Worm (Caenorhabditis elegans) whole organism, L4 larva: ENCODE measurements around the gene miro-1.

ENCODE experiments used
- ama-1 ChIP-seq: fragments of 150-350 bp; optimal IDR thresholded peaks from 2 replicates; lab custom pipeline; 2014; ENCODE audit warnings: inconsistent platforms, mixed read lengths
- nhr-25 ChIP-seq: sonication (generic microtip); optimal IDR thresholded peaks from 2 replicates; lab custom pipeline; 2017; ENCODE audit warnings: missing genetic modification characterization, mild to moderate bottlenecking, missing compliant biosample characterization, antibody characterized with exemption, moderate library complexity, borderline replicate concordance; ENCODE audit not compliant: insufficient read depth

DNA sequence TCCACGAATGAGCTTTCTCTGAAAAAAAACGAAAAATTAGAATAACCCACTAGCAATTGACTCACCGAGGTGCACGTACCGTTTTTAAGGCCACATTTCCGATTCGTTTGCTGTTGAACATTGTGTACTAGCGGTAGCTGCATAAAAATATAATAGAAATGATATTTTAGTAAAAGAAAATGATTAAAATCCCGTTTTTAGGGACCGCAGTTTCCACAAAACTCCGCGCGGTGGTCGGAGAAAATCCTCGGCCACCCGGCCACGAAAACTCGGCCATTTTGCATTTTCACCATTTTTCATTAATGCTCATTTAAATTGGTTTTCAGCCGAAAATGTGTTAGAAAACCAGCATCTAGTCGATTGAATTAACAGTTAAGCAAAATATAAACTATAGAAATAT, 3.2 kb downstream of the miro-1 start, which contains the start of gene yars-2:
- TF ChIP-seq nhr-25 (tag; lab: Kevin White, UChicago) (no peak), ama-1 (lab: Kevin White, UChicago) (no peak)
